Fruit fly (Drosophila melanogaster) whole organism, wandering third instar larva: ENCODE measurements around the gene ALiX.

Source experiments
- Myc ChIP-seq: fragments of >200 bp; optimal IDR thresholded peaks from 2 replicates; lab custom pipeline; 2017
- br ChIP-seq: fragments of 200-800 bp; sonication (Bioruptor generic); optimal IDR thresholded peaks from 2 replicates; lab custom pipeline; 2016; ENCODE audit warnings: missing biosample characterization, missing genetic modification characterization
- ey ChIP-seq: fragments of 200-800 bp; sonication (Bioruptor generic); optimal IDR thresholded peaks from 2 replicates; lab custom pipeline; 2016; ENCODE audit warnings: missing biosample characterization, missing genetic modification characterization
- lola ChIP-seq: fragments of >200 bp; optimal IDR thresholded peaks from 2 replicates; lab custom pipeline; 2017; ENCODE audit warnings: missing biosample characterization, missing genetic modification characterization
- pan ChIP-seq: fragments of >200 bp; optimal IDR thresholded peaks from 2 replicates; lab custom pipeline; 2017
- psq ChIP-seq: fragments of 200-800 bp; sonication (Bioruptor generic); optimal IDR thresholded peaks from 3 replicates; lab custom pipeline; 2017; ENCODE audit warnings: missing biosample characterization, mild to moderate bottlenecking, missing genetic modification characterization, moderate library complexity
- usp ChIP-seq: fragments of >200 bp; optimal IDR thresholded peaks from 2 replicates; lab custom pipeline; 2017; ENCODE audit warnings: missing biosample characterization, missing genetic modification characterization

DNA sequence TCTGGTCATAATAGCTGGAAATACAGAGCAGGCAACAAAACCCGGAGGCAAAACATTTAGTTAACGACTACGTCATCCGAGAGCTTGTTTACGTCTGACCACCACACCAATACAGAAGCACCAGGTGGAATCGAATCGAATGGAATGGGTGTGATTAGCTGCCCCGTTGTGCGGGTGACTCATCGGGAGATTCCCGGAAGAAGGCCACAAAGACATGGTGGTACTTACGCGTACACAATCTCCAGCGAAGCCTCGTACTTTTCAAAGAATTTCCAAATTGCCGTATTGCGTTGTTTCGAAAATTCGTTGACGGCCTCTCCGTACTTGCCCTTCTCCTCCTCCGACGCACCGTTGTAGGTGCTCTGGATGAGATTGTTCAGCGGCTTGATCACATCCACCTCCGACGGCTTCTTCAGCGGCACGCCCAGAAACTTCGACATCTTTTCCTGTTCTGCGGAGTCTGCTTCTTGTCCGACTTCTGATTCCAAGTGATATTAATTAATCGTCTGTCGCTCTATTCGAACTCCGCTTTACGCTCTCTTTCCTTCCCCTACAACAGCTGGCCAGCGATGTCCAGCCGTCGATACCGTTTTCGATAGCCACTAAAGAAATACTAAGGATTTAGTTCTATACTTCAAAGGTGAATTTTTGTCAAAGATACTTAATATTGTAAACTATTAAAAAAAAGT lies at the start of gene ALiX:
- TF ChIP-seq lola (GFP tag; lab: Kevin White, UChicago): no peak
- TF ChIP-seq br: no peak
- TF ChIP-seq usp (GFP tag; lab: Kevin White, UChicago): no peak
- peak; percentile 70 for TF ChIP-seq psq (GFP tag; lab: Kevin White, UChicago)
- no peak for TF ChIP-seq ey
- TF ChIP-seq Myc: no peak
- no peak for TF ChIP-seq pan
